Fruit fly (Drosophila melanogaster): Measurements from ENCODE around the gene CG13926.

Gene CG13926

DNA sequence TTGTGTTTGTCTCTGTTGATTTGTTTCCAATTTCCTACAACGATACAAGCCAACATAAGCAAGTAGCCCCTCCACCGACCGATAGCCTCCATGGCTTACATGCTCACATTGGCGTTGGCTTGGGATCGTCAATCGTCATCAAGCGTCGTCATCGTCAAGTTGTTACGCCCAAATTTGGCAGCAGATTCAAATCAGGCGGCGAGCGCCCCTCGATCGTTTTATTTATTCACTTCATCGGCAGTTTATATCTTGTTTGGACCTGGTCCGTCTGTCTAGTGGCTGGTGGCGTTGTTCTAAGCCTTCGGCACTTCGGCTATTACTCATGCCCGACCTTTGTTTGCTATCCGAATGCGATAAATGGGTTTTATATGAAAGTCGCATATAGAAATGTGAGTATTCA lies 27.8 kb downstream of the CG13926 start:
- TF ChIP-seq CG8478 (optimal IDR thresholded peaks at IDR 0.05) (no peak), CTCF (optimal IDR thresholded peaks at IDR 0.05) (no peak)

DNA sequence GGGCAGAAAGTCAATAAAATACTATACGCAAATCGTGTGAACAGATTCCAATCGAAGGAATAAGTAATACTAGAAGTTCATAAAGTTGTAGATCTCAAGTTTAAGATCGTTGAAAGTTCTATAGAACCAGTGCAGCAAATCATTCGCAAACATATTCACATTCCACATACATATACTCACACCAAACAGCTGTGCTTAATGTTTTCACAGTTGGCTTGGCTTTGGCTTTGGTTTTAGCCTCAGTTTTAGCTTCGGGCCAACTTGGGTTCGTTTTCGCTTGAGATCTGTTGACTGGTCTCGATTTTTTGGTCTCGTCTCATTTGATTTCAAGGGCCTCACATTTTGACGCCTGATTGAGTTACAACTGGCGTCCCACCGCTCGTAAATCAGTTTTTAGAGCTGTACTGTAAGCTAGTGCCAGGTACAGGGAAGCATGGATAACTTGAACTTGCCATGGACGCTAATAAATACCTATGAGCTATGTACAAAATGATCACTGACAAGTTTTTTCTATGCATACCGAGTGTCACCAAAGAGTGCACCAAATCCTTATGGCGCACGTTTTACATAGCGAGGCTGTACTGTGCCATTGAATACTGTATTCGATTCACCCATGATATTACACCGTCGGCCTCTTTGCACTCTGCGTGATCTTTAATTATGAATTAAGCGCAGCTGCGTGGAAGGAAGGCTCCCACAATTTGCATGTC lies 30.7 kb downstream of the CG13926 start:
- TF ChIP-seq CTCF (optimal IDR thresholded peaks at IDR 0.05) (no peak), CG8478 (optimal IDR thresholded peaks at IDR 0.05) (no peak)

DNA sequence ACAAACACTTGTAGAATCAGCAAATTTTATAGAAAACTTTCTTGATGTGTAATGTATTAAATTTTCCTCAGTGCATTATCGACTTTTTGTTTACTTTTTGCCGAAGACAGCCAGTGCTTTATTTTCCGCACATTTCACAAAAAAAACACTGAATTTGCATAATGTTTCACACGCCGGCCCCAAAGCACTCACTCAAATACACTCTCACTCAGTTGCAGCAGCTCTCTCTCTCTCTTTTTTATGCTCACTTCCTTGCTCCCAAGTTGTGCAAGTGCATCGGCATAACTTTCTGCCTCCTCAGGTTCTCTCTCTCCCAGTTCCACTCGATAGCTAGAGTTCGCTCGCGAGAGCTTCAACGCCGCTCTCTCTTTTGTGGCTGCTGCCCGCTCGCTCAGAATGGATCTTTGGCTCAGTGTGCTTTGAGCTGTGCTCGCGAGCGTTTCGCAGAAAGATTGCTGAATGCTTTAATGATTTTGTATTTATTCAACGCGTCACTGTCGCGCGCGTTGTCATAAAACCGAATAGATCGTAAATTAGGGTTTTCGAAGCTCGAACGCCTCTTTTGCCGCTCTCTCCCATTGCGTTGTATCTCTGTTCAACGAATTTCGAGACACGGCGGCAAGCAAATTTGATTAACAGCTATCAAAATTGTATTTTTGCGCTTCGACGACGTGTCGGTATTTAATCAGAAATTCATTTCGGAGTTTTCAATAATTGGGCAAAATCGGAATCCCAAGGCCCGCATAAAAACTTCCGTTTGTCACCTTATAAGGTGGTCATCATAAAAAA lies 31.5 kb downstream of the CG13926 start:
- TF ChIP-seq CTCF (optimal IDR thresholded peaks at IDR 0.05) (no peak), CG8478 (optimal IDR thresholded peaks at IDR 0.05) (no peak)

DNA sequence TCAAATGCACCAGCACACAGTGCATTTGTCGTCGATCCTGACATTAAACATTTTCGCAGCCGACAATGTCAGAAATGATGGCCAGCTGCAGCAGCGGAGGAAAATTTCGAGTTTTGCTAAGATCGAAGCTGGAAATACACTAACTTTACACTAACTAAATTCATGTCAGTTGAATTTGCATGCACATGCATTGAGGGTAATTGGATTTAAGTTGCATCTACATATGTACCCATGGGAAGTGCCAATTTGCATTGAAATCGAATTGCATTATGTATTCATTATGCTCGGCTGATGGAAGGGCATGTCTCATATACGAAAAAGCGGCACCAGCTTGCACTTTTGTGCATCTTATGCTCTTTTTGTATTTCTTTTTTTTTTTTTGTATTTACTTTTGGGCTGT lies 33.2 kb downstream of the CG13926 start:
- no peak for TF ChIP-seq CG8478 (optimal IDR thresholded peaks at IDR 0.05)
- no peak for TF ChIP-seq CTCF (optimal IDR thresholded peaks at IDR 0.05)

DNA sequence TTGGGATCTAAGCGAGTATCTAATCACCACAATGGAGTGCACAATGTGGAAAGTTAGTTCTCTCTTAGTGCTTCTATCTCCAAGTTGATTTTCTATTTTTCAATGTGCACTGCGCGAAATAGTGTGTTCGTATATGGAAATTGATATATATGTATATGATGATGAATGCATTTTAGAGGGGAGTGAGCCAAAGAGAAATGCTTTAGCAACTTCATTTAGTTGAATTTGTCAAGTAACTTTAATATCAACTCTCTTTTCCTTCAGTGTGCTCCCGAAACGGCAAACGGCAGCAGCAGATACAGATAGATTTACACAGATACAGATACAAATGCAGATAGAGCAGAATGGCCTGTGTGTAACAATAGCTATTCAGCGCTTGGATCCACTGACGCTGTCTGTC lies 34.0 kb downstream of the CG13926 start:
- no peak for TF ChIP-seq CTCF (optimal IDR thresholded peaks at IDR 0.05)
- no peak for TF ChIP-seq CG8478 (optimal IDR thresholded peaks at IDR 0.05)

DNA sequence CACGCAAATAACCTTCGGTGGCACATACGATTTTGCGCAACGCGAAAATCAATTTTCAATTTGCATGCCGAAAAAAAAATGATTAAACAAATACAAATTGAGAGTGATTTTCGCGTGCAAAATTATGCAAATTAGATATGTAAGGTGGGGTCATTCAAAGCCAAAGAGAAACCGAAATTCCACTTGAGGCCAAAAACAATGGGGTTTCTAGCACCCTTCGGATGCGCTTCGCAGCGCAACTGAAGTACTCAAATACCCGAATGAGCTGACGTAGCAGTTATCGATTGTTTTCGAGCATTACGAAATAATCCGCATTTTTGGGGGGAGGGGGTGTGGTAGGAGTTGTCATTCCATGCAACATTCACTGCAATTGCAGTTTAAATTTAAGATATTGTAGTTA lies 37.1 kb downstream of the CG13926 start:
- TF ChIP-seq CG8478 (optimal IDR thresholded peaks at IDR 0.05): no peak
- TF ChIP-seq CTCF (optimal IDR thresholded peaks at IDR 0.05): no peak

DNA sequence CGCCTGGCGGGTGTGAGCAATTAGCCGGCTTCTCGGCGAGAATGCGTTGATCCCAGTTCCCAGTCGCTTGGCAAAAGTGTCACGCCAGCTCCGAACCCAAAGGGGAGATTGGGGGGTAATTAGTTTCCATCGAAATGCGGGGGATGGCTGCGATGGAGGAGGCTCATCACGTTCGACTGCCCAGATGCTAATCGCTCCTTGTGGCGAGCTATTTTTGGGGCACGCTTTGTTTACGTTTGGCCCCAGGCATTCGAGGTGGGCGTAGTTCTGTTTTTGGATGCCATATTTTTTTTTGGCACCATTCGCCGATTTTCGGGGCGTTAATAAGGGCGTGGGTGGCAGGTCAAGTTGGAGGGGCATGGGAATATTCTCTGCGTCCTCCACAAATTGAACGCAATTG lies 37.8 kb downstream of the CG13926 start:
- TF ChIP-seq CTCF (optimal IDR thresholded peaks at IDR 0.05): no peak
- TF ChIP-seq CG8478 (optimal IDR thresholded peaks at IDR 0.05): no peak

DNA sequence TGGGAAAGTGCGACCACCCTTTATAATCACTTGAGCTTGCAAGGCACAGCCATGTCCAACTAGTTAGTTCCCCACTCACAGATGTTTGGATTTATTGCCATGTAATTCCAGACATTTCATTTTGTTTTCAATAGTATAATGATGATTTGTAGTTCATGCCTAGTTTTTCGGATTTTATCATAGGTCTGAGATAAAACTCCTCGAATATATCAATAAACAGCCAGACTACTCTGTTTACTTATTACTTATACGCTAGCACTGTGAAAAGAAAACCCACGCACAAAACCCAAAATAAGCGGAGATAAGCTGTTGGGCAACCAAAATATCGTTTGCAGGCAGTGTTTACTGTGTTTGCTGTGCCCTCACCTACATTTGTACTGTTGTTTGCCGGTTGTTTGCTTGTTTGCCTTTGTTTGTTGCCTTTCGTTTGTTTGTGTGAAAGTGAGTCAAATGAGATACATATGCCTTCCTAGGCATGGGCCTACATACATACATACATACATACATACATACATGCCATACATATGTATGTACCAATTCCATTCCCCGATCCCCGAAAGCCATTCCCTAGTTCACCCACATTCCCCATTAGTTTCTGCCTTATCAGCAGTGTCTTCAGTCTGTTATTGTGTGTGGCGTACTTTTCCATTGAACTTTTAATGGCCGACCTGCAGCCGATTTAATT lies 38.6 kb downstream of the CG13926 start:
- TF ChIP-seq CG8478 (optimal IDR thresholded peaks at IDR 0.05) (no peak), CTCF (optimal IDR thresholded peaks at IDR 0.05) (no peak)

DNA sequence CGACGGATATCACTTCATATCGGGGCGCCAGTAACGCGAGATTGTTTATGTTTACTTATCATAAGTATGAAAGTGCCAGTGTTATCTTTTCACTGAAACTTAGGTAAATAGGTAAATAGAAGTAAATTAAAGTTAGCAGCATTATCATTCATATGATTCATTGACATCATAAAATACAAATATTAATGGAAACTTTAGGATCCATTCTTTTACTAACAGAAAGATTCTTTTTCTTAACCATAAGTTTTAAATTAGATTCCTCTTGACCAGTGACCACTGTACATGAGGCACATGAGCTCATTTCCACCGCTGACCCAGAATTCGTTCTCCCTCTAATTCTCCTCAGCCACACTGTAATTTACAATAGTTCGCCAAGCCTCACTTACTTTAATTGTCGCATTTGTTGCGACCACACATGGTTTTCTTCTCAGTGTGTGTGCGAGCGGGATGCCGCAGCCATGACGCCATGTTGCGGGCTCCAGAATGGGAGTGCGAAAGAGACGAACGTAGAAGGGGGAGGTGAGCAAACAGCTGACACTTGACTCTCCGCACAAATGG lies 39.5 kb downstream of the CG13926 start:
- TF ChIP-seq CTCF (optimal IDR thresholded peaks at IDR 0.05) (peak in 1 of 2 experiments; percentile 48), CG8478 (optimal IDR thresholded peaks at IDR 0.05) (no peak)

DNA sequence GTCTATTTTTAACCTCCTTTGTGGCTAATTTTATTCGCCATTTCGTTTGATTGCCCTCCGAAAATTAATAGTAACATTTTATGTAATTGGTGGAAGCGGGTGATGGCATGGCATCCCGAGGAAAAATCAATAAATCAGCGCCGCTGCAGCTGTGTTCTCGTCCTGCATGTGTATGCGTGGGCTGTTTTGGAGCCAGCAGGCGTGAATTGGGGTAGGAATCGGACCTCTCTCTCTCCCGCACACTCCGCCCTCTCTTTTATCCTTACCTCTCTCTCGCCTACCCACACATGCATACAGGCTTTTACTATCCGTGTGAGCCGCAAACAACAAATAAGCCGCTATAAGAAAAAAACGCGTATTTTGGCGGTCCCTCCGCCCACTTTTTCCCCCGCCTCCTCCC lies 40.6 kb downstream of the CG13926 start:
- no peak for TF ChIP-seq CG8478 (optimal IDR thresholded peaks at IDR 0.05)

DNA sequence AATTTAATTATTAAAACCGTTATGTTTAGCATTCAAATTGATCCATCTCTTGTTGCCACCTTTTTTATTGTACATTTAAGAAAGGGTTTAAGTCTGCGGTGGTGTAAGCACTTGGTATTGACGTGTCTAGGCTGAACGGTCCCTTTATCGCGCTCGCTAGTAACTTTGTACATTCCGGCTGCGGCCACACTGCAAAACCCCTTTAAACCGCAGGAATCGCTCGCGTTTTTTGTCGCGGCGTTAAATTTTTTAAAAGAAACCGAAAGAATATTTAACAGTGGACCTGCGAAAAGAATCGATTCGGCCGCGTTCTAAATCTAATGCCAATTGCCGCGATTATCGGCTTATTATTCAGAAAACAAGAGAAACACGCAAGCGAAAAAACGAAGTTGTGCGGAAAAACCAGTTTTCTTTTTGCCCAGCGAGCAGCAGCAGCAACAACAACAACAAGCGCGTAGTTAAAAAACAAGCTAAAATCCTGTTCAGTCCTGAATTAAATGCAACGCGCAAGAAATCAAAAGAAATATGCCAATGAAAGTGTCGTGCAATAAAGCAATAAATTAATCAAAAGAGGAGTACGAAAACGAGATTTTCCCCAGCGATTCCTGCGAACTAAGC lies 41.4 kb downstream of the CG13926 start, which contains the start of gene CG13917:
Gene CG13917 (plus strand): TSS at position 211 of the 618 bp plus-strand sequence.
- TF ChIP-seq CTCF (optimal IDR thresholded peaks at IDR 0.05): peak in 1 of 2 experiments; percentile 54
- TF ChIP-seq CG8478 (optimal IDR thresholded peaks at IDR 0.05): no peak

DNA sequence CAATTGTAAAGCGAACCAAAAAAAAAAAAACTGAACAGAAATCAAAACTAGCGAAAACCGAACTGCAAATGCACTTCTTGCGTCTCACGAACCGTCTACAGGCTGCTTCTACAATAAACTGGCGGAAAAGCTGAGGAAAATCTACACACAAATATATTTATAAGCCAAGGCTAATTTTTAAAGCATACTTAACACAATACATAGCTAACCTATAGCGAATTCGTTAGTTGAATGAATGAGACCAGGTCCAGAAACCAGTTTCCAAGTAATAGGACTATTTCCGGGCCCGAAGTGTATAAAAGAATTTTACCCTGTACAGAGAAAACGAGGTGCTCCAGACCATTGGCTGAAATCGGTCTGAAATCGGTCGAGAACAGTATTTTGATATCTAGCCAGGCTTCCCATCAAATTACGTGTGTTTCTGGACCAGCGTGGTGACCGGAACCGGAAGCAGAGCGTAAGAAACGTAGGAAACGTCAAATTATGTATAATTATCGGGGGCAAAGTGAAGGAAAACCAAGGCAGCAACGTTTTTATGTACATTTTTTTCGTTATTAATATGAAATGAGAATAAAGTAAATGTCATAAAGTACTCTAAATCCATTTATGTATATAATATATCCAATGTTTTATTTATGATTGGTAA lies 42.1 kb downstream of the CG13926 start:
- no peak for TF ChIP-seq CTCF (optimal IDR thresholded peaks at IDR 0.05)
- no peak for TF ChIP-seq CG8478 (optimal IDR thresholded peaks at IDR 0.05)

DNA sequence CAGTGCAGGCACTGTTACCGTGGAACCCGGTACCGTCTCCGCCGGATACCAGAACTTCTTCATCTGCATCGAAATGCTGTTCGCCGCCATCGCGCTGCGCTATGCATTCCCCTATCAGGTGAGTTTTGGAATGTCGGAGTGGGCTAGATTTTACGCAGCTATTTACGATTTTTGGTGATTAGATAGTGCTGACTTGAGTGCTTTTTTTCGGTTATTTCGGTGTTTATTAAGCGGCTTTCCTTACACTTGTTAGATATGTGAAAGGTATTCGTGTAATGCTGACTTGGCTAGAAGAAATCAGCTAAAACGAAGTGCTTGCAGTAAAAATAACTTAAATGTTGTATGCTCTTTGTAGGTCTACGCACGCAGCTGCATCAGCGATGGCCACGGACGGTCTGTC lies 44.8 kb downstream of the CG13926 start:
- TF ChIP-seq CTCF (optimal IDR thresholded peaks at IDR 0.05) (no peak), CG8478 (optimal IDR thresholded peaks at IDR 0.05) (no peak)

DNA sequence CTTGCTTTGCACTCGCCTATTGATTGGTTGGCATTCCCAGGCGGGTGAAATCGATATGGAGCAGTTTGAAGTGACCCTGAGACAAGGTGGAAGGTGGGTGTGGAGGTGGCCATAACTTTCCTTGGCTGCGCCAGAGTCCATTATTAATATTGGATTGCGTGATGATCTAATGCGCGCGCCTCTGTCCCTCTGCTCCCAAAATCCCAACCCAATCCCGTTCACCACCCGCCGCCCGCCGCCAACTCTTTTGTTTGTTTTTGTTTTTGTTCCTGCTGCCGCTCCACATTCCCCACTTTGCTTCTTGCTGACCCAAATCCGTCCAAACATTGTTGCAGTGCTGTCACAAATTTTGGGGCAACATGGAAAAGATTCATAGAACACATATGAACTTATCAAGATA lies 46.9 kb downstream of the CG13926 start:
- no peak for TF ChIP-seq CG8478 (optimal IDR thresholded peaks at IDR 0.05)
- no peak for TF ChIP-seq CTCF (optimal IDR thresholded peaks at IDR 0.05)

DNA sequence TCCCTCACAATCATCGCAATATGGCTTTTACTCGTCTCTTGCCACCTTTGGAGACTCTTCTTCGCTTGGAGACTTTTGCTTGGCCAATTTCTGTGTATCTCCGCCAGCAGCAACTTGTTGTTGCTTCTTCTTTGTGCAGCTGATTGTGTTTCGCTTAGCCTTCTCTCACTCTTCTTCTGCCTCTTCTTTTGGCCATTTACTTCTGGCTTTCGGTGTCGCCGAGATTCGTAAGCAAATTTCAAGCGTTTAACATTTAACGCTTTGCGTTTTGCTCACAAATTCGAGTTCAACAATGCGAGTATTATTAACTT lies 48.0 kb downstream of the CG13926 start:
- no peak for TF ChIP-seq CTCF (optimal IDR thresholded peaks at IDR 0.05)
- no peak for TF ChIP-seq CG8478 (optimal IDR thresholded peaks at IDR 0.05)

Data from S2 (cell line).